Worm (Caenorhabditis elegans) whole organism, L3 larva: Measurements from ENCODE around the gene K08H2.7.

Experiments
- R02D3.7 ChIP-seq: fragments of 150-350 bp; optimal IDR thresholded peaks from 2 replicates; lab custom pipeline; 2014; ENCODE audit warnings: missing biosample characterization, missing genetic modification characterization
- ZK546.5 ChIP-seq: sonication (generic microtip); optimal IDR thresholded peaks from 2 replicates; lab custom pipeline; 2017; ENCODE audit warnings: missing biosample characterization, missing genetic modification characterization
- aly-2 ChIP-seq: fragments of 150-350 bp; optimal IDR thresholded peaks from 2 replicates; lab custom pipeline; 2014; ENCODE audit warnings: missing biosample characterization, missing genetic modification characterization
- ama-1 ChIP-seq: fragments of 150-350 bp; optimal IDR thresholded peaks from 2 replicates; lab custom pipeline; 2018
- ceh-16 ChIP-seq: sonication (generic microtip); optimal IDR thresholded peaks from 2 replicates; lab custom pipeline; 2017; ENCODE audit warnings: missing biosample characterization, missing genetic modification characterization
- ceh-28 ChIP-seq: fragments of 150-350 bp; optimal IDR thresholded peaks from 2 replicates; lab custom pipeline; 2014; ENCODE audit warnings: missing biosample characterization, missing genetic modification reagents, missing genetic modification characterization
- ceh-82 ChIP-seq: fragments of 150-350 bp; optimal IDR thresholded peaks from 2 replicates; lab custom pipeline; 2014; ENCODE audit warnings: missing biosample characterization, missing genetic modification characterization
- ceh-9 ChIP-seq: sonication (generic microtip); optimal IDR thresholded peaks from 2 replicates; lab custom pipeline; 2018; ENCODE audit warnings: missing biosample characterization, missing genetic modification characterization
- daf-12 ChIP-seq: fragments of 150-350 bp; optimal IDR thresholded peaks from 2 replicates; lab custom pipeline; 2014; ENCODE audit warnings: missing biosample characterization, missing genetic modification reagents, missing genetic modification characterization
- egl-27 ChIP-seq: sonication (generic microtip); optimal IDR thresholded peaks from 4 replicates; lab custom pipeline; 2017; ENCODE audit warnings: missing biosample characterization, missing genetic modification reagents, missing genetic modification characterization
- egl-5 ChIP-seq: fragments of 150-350 bp; optimal IDR thresholded peaks from 2 replicates; lab custom pipeline; 2017; ENCODE audit warnings: missing biosample characterization, missing genetic modification reagents, missing genetic modification characterization, inconsistent platforms
- elt-1 ChIP-seq: fragments of 150-350 bp; optimal IDR thresholded peaks from 2 replicates; lab custom pipeline; 2014; ENCODE audit warnings: missing biosample characterization, missing genetic modification characterization
- elt-2 ChIP-seq: sonication (generic microtip); optimal IDR thresholded peaks from 2 replicates; lab custom pipeline; 2016; ENCODE audit warnings: missing genetic modification reagents, mild to moderate bottlenecking, missing genetic modification characterization, missing compliant biosample characterization
- elt-3 ChIP-seq, 3 experiments: fragments of 150-350 bp in 1 of 3; sonication (generic microtip) in 2 of 3; optimal IDR thresholded peaks; 2 replicates in 2 of 3; 4 replicates in 1 of 3; lab custom pipeline; 2014 to 2017; ENCODE audit warnings: missing biosample characterization in 3 of 3, missing genetic modification characterization in 3 of 3
- eor-1 ChIP-seq, 2 experiments: fragments of 150-350 bp; optimal IDR thresholded peaks; 2 replicates each; lab custom pipeline; 2014 to 2018; ENCODE audit warnings: missing biosample characterization in 2 of 2, missing genetic modification characterization in 2 of 2
- fos-1 ChIP-seq: fragments of 150-350 bp; optimal IDR thresholded peaks from 2 replicates; lab custom pipeline; 2014; ENCODE audit warnings: missing biosample characterization, missing genetic modification characterization
- hmg-11 ChIP-seq: sonication (generic microtip); optimal IDR thresholded peaks from 2 replicates; lab custom pipeline; 2016; ENCODE audit warnings: missing genetic modification characterization, missing compliant biosample characterization
- jun-1 ChIP-seq: fragments of 150-350 bp; optimal IDR thresholded peaks from 2 replicates; lab custom pipeline; 2014; ENCODE audit warnings: missing biosample characterization, missing genetic modification reagents, missing genetic modification characterization
- lin-15B ChIP-seq: fragments of 150-350 bp; optimal IDR thresholded peaks from 2 replicates; lab custom pipeline; 2014; ENCODE audit warnings: missing biosample characterization, missing genetic modification characterization
- lin-39 ChIP-seq: fragments of 150-350 bp; optimal IDR thresholded peaks from 2 replicates; lab custom pipeline; 2018; ENCODE audit warnings: missing biosample characterization, missing genetic modification reagents, missing genetic modification characterization
- lsy-12 ChIP-seq: sonication (generic microtip); optimal IDR thresholded peaks from 2 replicates; lab custom pipeline; 2016; ENCODE audit warnings: mild to moderate bottlenecking, missing genetic modification characterization, missing compliant biosample characterization
- mdl-1 ChIP-seq: fragments of 150-350 bp; optimal IDR thresholded peaks from 2 replicates; lab custom pipeline; 2014; ENCODE audit warnings: missing biosample characterization, missing genetic modification characterization
- mml-1 ChIP-seq: fragments of 150-350 bp; sonication (generic microtip); optimal IDR thresholded peaks from 3 replicates; lab custom pipeline; 2014; ENCODE audit warnings: missing biosample characterization, missing genetic modification characterization
- nfya-1 ChIP-seq: sonication (generic microtip); optimal IDR thresholded peaks from 2 replicates; lab custom pipeline; 2017; ENCODE audit warnings: missing genetic modification characterization, mild to moderate bottlenecking, missing compliant biosample characterization, antibody characterized with exemption, moderate library complexity; ENCODE audit not compliant: insufficient read depth
- nhr-11 ChIP-seq: fragments of 150-350 bp; optimal IDR thresholded peaks from 2 replicates; lab custom pipeline; 2014; ENCODE audit warnings: missing biosample characterization, missing genetic modification characterization
- nhr-12 ChIP-seq: fragments of 150-350 bp; optimal IDR thresholded peaks from 2 replicates; lab custom pipeline; 2014; ENCODE audit warnings: missing biosample characterization, missing genetic modification characterization
- nhr-23 ChIP-seq: fragments of 150-350 bp; optimal IDR thresholded peaks from 2 replicates; lab custom pipeline; 2014; ENCODE audit warnings: missing biosample characterization, missing genetic modification reagents, missing genetic modification characterization
- nhr-237 ChIP-seq: fragments of 150-350 bp; optimal IDR thresholded peaks from 2 replicates; lab custom pipeline; 2014; ENCODE audit warnings: missing biosample characterization, missing genetic modification characterization
- nhr-25 ChIP-seq: sonication (generic microtip); optimal IDR thresholded peaks from 2 replicates; lab custom pipeline; 2017; ENCODE audit warnings: missing biosample characterization, missing genetic modification characterization
- nhr-43 ChIP-seq: sonication (generic microtip); optimal IDR thresholded peaks from 2 replicates; lab custom pipeline; 2016; ENCODE audit warnings: mild to moderate bottlenecking, missing genetic modification characterization, missing compliant biosample characterization; ENCODE audit not compliant: poor library complexity, severe bottlenecking
- nhr-76 ChIP-seq: fragments of 150-350 bp; sonication (generic microtip); optimal IDR thresholded peaks from 5 replicates; lab custom pipeline; 2014; ENCODE audit warnings: missing biosample characterization, missing genetic modification characterization
- nhr-77 ChIP-seq: fragments of 150-350 bp; optimal IDR thresholded peaks from 2 replicates; lab custom pipeline; 2014; ENCODE audit warnings: missing biosample characterization, missing genetic modification characterization
- pha-4 ChIP-seq: fragments of 150-350 bp; optimal IDR thresholded peaks from 2 replicates; lab custom pipeline; 2014; ENCODE audit warnings: missing biosample characterization, missing genetic modification reagents, missing genetic modification characterization
- pqm-1 ChIP-seq: fragments of 150-350 bp; optimal IDR thresholded peaks from 2 replicates; lab custom pipeline; 2017; ENCODE audit warnings: missing biosample characterization, missing genetic modification characterization, inconsistent platforms
- skn-1 ChIP-seq: fragments of 150-350 bp; optimal IDR thresholded peaks from 2 replicates; lab custom pipeline; 2014; ENCODE audit warnings: missing biosample characterization, missing genetic modification characterization
- zag-1 ChIP-seq: fragments of 150-350 bp; optimal IDR thresholded peaks from 2 replicates; lab custom pipeline; 2014; ENCODE audit warnings: missing biosample characterization, missing genetic modification characterization
- ztf-11 ChIP-seq: fragments of 150-350 bp; optimal IDR thresholded peaks from 2 replicates; lab custom pipeline; 2014; ENCODE audit warnings: missing biosample characterization, missing genetic modification characterization
- ztf-4 ChIP-seq: fragments of 150-350 bp; optimal IDR thresholded peaks from 2 replicates; lab custom pipeline; 2014; ENCODE audit warnings: missing biosample characterization, missing genetic modification characterization

The K08H2.7 gene

ce11 chrX:13286533-13286932, 38.3 kb upstream of the K08H2.7 start, which contains the start of gene R04D3.2:
R04D3.2 (minus strand) TSS chrX:13286633.
- TF ChIP-seq lin-15B (tag; lab: Kevin White, UChicago): no peak
- no peak for TF ChIP-seq nhr-43 (tag; lab: Kevin White, UChicago)
- TF ChIP-seq pqm-1: no peak
- no peak for TF ChIP-seq nhr-23 (tag; lab: Kevin White, UChicago)
- no peak for TF ChIP-seq mml-1
- TF ChIP-seq aly-2 (tag; lab: Kevin White, UChicago): no peak
- TF ChIP-seq nfya-1 (tag; lab: Kevin White, UChicago): no peak
- no peak for TF ChIP-seq nhr-11
- TF ChIP-seq hmg-11 (tag; lab: Kevin White, UChicago): no peak
- no peak for TF ChIP-seq ztf-4
- no peak for TF ChIP-seq zag-1 (tag; lab: Kevin White, UChicago)

- TF ChIP-seq nhr-77 (tag; lab: Kevin White, UChicago) (no peak), lsy-12 (no peak), pha-4 (no peak), ceh-16 (tag; lab: Kevin White, UChicago) (no peak), ztf-4 (no peak)
Observed at ce11 chrX:13284618-13285017, 36.4 kb upstream of the K08H2.7 start.

- no peak for TF ChIP-seq nhr-76 (tag; lab: Kevin White, UChicago)
- no peak for TF ChIP-seq mml-1
- TF ChIP-seq R02D3.7 (tag; lab: Kevin White, UChicago): no peak
- TF ChIP-seq pqm-1: no peak
- TF ChIP-seq mdl-1 (tag; lab: Kevin White, UChicago): no peak
- TF ChIP-seq eor-1 (tag; optimal IDR thresholded peaks at IDR 0.05; lab: Kevin White, UChicago): no peak
- no peak for TF ChIP-seq elt-1
- TF ChIP-seq zag-1 (tag; lab: Kevin White, UChicago): no peak
- TF ChIP-seq elt-3 (tag; optimal IDR thresholded peaks at IDR 0.05; lab: Kevin White, UChicago): no peak
- TF ChIP-seq skn-1 (tag; lab: Kevin White, UChicago): no peak
- TF ChIP-seq daf-12 (tag; lab: Kevin White, UChicago): no peak
- TF ChIP-seq lsy-12: no peak
Observed at ce11 chrX:13284091-13284490, 35.9 kb upstream of the K08H2.7 start, which contains the start of gene cyp-14A4. cyp-14A4 (minus strand) TSS chrX:13284197.

- TF ChIP-seq fos-1 (tag; lab: Kevin White, UChicago): no peak
- no peak for TF ChIP-seq ceh-82 (tag; lab: Kevin White, UChicago)
- TF ChIP-seq egl-5 (tag; lab: Kevin White, UChicago): no peak
- peak; percentile 62 for TF ChIP-seq nhr-43 (tag; lab: Kevin White, UChicago)
- no peak for TF ChIP-seq hmg-11 (tag; lab: Kevin White, UChicago)
- peak; percentile 16 for TF ChIP-seq elt-2
Observed at ce11 chrX:13283462-13283861, 35.2 kb upstream of the K08H2.7 start.

- TF ChIP-seq fos-1 (tag; lab: Kevin White, UChicago) (no peak), ama-1 (lab: Kevin White, UChicago) (no peak), nfya-1 (tag; lab: Kevin White, UChicago) (no peak), ztf-4 (no peak), nhr-12 (no peak), pqm-1 (no peak), ceh-28 (tag; lab: Kevin White, UChicago) (no peak), hmg-11 (tag; lab: Kevin White, UChicago) (no peak), zag-1 (tag; lab: Kevin White, UChicago) (no peak), ZK546.5 (tag; lab: Kevin White, UChicago) (no peak), elt-3 (tag; optimal IDR thresholded peaks at IDR 0.05; lab: Kevin White, UChicago) (no peak), daf-12 (tag; lab: Kevin White, UChicago) (no peak), pha-4 (no peak), aly-2 (tag; lab: Kevin White, UChicago) (no peak), mdl-1 (tag; lab: Kevin White, UChicago) (no peak)
Observed at ce11 chrX:13278876-13279275, 30.6 kb upstream of the K08H2.7 start, which contains the start of gene phf-33. phf-33 (minus strand) TSS chrX:13278976.

ce11 chrX:13274102-13274501, 25.9 kb upstream of the K08H2.7 start, which contains the start of gene cyp-14A3:
cyp-14A3 (minus strand) TSS chrX:13274202.
- TF ChIP-seq nhr-11 (no peak), ceh-9 (tag; lab: Kevin White, UChicago) (no peak), jun-1 (tag; lab: Kevin White, UChicago) (no peak), egl-5 (tag; lab: Kevin White, UChicago) (no peak), nhr-25 (tag; lab: Kevin White, UChicago) (no peak), pqm-1 (no peak), lin-39 (tag; lab: Kevin White, UChicago) (no peak), zag-1 (tag; lab: Kevin White, UChicago) (no peak), ceh-82 (tag; lab: Kevin White, UChicago) (no peak), ceh-28 (tag; lab: Kevin White, UChicago) (no peak), nhr-237 (no peak), aly-2 (tag; lab: Kevin White, UChicago) (no peak), eor-1 (tag; optimal IDR thresholded peaks at IDR 0.05; lab: Kevin White, UChicago) (no peak), egl-27 (tag; lab: Kevin White, UChicago) (no peak), R02D3.7 (tag; lab: Kevin White, UChicago) (no peak), lsy-12 (no peak), fos-1 (tag; lab: Kevin White, UChicago) (no peak), nhr-12 (no peak), ztf-11 (tag; lab: Kevin White, UChicago) (no peak)
